Fruit fly (Drosophila melanogaster) whole organism, embryonic: Measurements from ENCODE around the gene CG9393.
A peak's percentile ranks its signal among the peaks of the same experiment; 100 is the strongest.

Source experiments
- Bgb ChIP-seq: fragments of 200-800 bp; sonication (Bioruptor generic); IDR thresholded peaks from 2 replicates; pipeline ENCODE4 v1.3.6; 2022; ENCODE audit warnings: missing biosample characterization, missing genetic modification characterization; ENCODE audit not compliant: partially characterized antibody
- BtbVII ChIP-seq: fragments of 200-800 bp; sonication (Bioruptor generic); optimal IDR thresholded peaks from 3 replicates; lab custom pipeline; 2017; ENCODE audit warnings: missing biosample characterization, mild to moderate bottlenecking, missing genetic modification characterization
- CG10209 ChIP-seq: fragments of 200-800 bp; sonication (Bioruptor generic); optimal IDR thresholded peaks from 3 replicates; lab custom pipeline; 2017; ENCODE audit warnings: missing biosample characterization, mild to moderate bottlenecking, missing genetic modification characterization, missing genetic modification reagents
- CG11695 ChIP-seq: fragments of 200-800 bp; sonication (Bioruptor generic); IDR thresholded peaks from 3 replicates; pipeline ENCODE4 v1.3.6; 2022; ENCODE audit warnings: missing biosample characterization, missing genetic modification characterization
- CG13296 ChIP-seq: fragments of 200-800 bp; sonication (Bioruptor generic); optimal IDR thresholded peaks from 3 replicates; lab custom pipeline; 2018; ENCODE audit warnings: missing biosample characterization, mild to moderate bottlenecking, missing genetic modification characterization
- CG13775 ChIP-seq: fragments of 200-800 bp; sonication (Bioruptor generic); optimal IDR thresholded peaks from 3 replicates; lab custom pipeline; 2017; ENCODE audit warnings: missing biosample characterization, mild to moderate bottlenecking, missing genetic modification characterization
- CG15514 ChIP-seq: fragments of 200-800 bp; sonication (Bioruptor generic); optimal IDR thresholded peaks from 3 replicates; lab custom pipeline; 2017; ENCODE audit warnings: missing biosample characterization, missing genetic modification characterization, mild to moderate bottlenecking, moderate library complexity, missing genetic modification reagents
- CG17802 ChIP-seq: fragments of 200-800 bp; sonication (Bioruptor generic); optimal IDR thresholded peaks from 2 replicates; lab custom pipeline; 2018; ENCODE audit warnings: missing biosample characterization, mild to moderate bottlenecking, missing genetic modification characterization, moderate library complexity
- CG30020 ChIP-seq: fragments of 200-800 bp; optimal IDR thresholded peaks from 2 replicates; lab custom pipeline; 2019; ENCODE audit warnings: missing biosample characterization, mild to moderate bottlenecking, missing genetic modification characterization, moderate library complexity
- CG3281 ChIP-seq: fragments of 200-800 bp; sonication (Bioruptor generic); optimal IDR thresholded peaks from 3 replicates; lab custom pipeline; 2017; ENCODE audit warnings: missing biosample characterization, mild to moderate bottlenecking, missing genetic modification characterization
- CG33213 ChIP-seq: fragments of 200-800 bp; sonication (Bioruptor generic); optimal IDR thresholded peaks from 3 replicates; lab custom pipeline; 2016; ENCODE audit warnings: missing biosample characterization, missing genetic modification characterization
- CG4730 ChIP-seq: fragments of 200-800 bp; sonication (Bioruptor generic); IDR thresholded peaks from 2 replicates; pipeline ENCODE4 v1.3.6; 2022; ENCODE audit warnings: missing biosample characterization, missing genetic modification characterization
- CG5180 ChIP-seq: fragments of 200-800 bp; sonication (Bioruptor generic); optimal IDR thresholded peaks from 3 replicates; lab custom pipeline; 2017; ENCODE audit warnings: missing biosample characterization, missing genetic modification characterization, mild to moderate bottlenecking, moderate library complexity, missing genetic modification reagents
- CG7357 ChIP-seq: fragments of 200-800 bp; sonication (Bioruptor generic); IDR thresholded peaks from 3 replicates; pipeline ENCODE4 v1.3.6; 2022; ENCODE audit warnings: missing biosample characterization, missing genetic modification characterization
- CG7987 ChIP-seq: fragments of 200-800 bp; sonication (Bioruptor generic); optimal IDR thresholded peaks from 2 replicates; lab custom pipeline; 2018; ENCODE audit warnings: missing biosample characterization, mild to moderate bottlenecking, missing genetic modification characterization, moderate library complexity
- CG9437 ChIP-seq: fragments of 200-800 bp; sonication (Bioruptor generic); optimal IDR thresholded peaks from 2 replicates; lab custom pipeline; 2018; ENCODE audit warnings: missing biosample characterization, mild to moderate bottlenecking, missing genetic modification characterization
- Dfd ChIP-seq, 2 experiments: fragments of >200 bp; optimal IDR thresholded peaks; 2 replicates each; lab custom pipeline; 2017; ENCODE audit warnings: missing biosample characterization in 2 of 2, missing genetic modification characterization in 2 of 2
- Dip3 ChIP-seq: fragments of 200-800 bp; sonication (Bioruptor generic); optimal IDR thresholded peaks from 3 replicates; lab custom pipeline; 2016; ENCODE audit warnings: missing biosample characterization, missing genetic modification characterization
- Eip74EF ChIP-seq, 2 experiments: fragments of 200-800 bp in 1 of 2; fragments of >200 bp in 1 of 2; sonication (Bioruptor generic) in 1 of 2; optimal IDR thresholded peaks; 2 replicates each; lab custom pipeline; 2017 to 2019; ENCODE audit warnings: missing biosample characterization in 2 of 2, missing genetic modification characterization in 2 of 2, mild to moderate bottlenecking in 1 of 2, moderate library complexity in 1 of 2
- Ets65A ChIP-seq: fragments of 200-800 bp; sonication (Bioruptor generic); peaks from one replicate; lab custom pipeline; 2016; ENCODE audit warnings: missing biosample characterization, missing genetic modification characterization
- HHEX ChIP-seq: fragments of 200-800 bp; sonication (Bioruptor generic); optimal IDR thresholded peaks from 3 replicates; lab custom pipeline; 2017; ENCODE audit warnings: missing biosample characterization, mild to moderate bottlenecking, missing genetic modification characterization, missing genetic modification reagents
- Hr78 ChIP-seq, 2 experiments: fragments of 200-800 bp in 1 of 2; fragments of >200 bp in 1 of 2; sonication (Bioruptor generic) in 1 of 2; optimal IDR thresholded peaks; 2 replicates each; lab custom pipeline; 2017 to 2019; ENCODE audit warnings: missing biosample characterization in 2 of 2, missing genetic modification characterization in 2 of 2, mild to moderate bottlenecking in 1 of 2, moderate library complexity in 1 of 2
- Lhr ChIP-seq: fragments of 200-800 bp; sonication (Bioruptor generic); optimal IDR thresholded peaks from 3 replicates; lab custom pipeline; 2017; ENCODE audit warnings: mild to moderate bottlenecking, missing biosample characterization, missing genetic modification reagents, missing genetic modification characterization
- Myb ChIP-seq: fragments of 200-800 bp; sonication (Bioruptor generic); optimal IDR thresholded peaks from 2 replicates; lab custom pipeline; 2016; ENCODE audit warnings: missing biosample characterization, missing genetic modification characterization
- Sox102F ChIP-seq: fragments of 200-800 bp; sonication (Bioruptor generic); optimal IDR thresholded peaks from 2 replicates; lab custom pipeline; 2018; ENCODE audit warnings: missing biosample characterization, mild to moderate bottlenecking, missing genetic modification characterization, moderate library complexity
- Spps ChIP-seq: fragments of 200-800 bp; sonication (Bioruptor generic); optimal IDR thresholded peaks from 2 replicates; lab custom pipeline; 2018; ENCODE audit warnings: missing biosample characterization, mild to moderate bottlenecking, missing genetic modification characterization
- Stat92E ChIP-seq, 3 experiments: fragments of >200 bp in 2 of 3; fragments of 200-800 bp in 1 of 3; sonication (Bioruptor generic) in 1 of 3; optimal IDR thresholded peaks; 2 replicates each; lab custom pipeline; 2017 to 2019; ENCODE audit warnings: missing biosample characterization in 3 of 3, missing genetic modification characterization in 3 of 3, mild to moderate bottlenecking in 1 of 3, moderate library complexity in 1 of 3
- ash1 ChIP-seq: fragments of 200-800 bp; sonication (Bioruptor generic); optimal IDR thresholded peaks from 2 replicates; lab custom pipeline; 2018; ENCODE audit warnings: missing biosample characterization, mild to moderate bottlenecking, missing genetic modification characterization
- ci ChIP-seq: fragments of 200-800 bp; sonication (Bioruptor generic); IDR thresholded peaks from 3 replicates; pipeline ENCODE4 v1.3.6; 2022; ENCODE audit warnings: missing biosample characterization, missing genetic modification characterization
- dati ChIP-seq: fragments of 200-800 bp; sonication (Bioruptor generic); IDR thresholded peaks from 2 replicates; pipeline ENCODE4 v1.3.6; 2022; ENCODE audit warnings: missing biosample characterization, missing genetic modification characterization
- dimm ChIP-seq: fragments of 200-800 bp; sonication (Bioruptor generic); IDR thresholded peaks from 2 replicates; pipeline ENCODE4 v1.3.6; 2022; ENCODE audit warnings: missing biosample characterization, missing genetic modification characterization
- dmrt99B ChIP-seq: fragments of 200-800 bp; sonication (Bioruptor generic); optimal IDR thresholded peaks from 2 replicates; lab custom pipeline; 2018; ENCODE audit warnings: missing biosample characterization, mild to moderate bottlenecking, missing genetic modification characterization, moderate library complexity
- hbn ChIP-seq: fragments of 200-800 bp; sonication (Bioruptor generic); IDR thresholded peaks from 2 replicates; pipeline ENCODE4 v1.3.6; 2022; ENCODE audit warnings: missing biosample characterization, missing genetic modification characterization; ENCODE audit not compliant: partially characterized antibody
- her ChIP-seq: fragments of 200-800 bp; sonication (Bioruptor generic); optimal IDR thresholded peaks from 2 replicates; lab custom pipeline; 2016; ENCODE audit warnings: missing biosample characterization, missing genetic modification characterization
- ind ChIP-seq: fragments of 200-800 bp; sonication (Bioruptor generic); optimal IDR thresholded peaks from 3 replicates; lab custom pipeline; 2016; ENCODE audit warnings: missing biosample characterization, missing genetic modification characterization
- insv ChIP-seq, 2 experiments: fragments of 200-800 bp; sonication (Bioruptor generic); optimal IDR thresholded peaks; 3 replicates each; lab custom pipeline; 2016 to 2018; ENCODE audit warnings: missing biosample characterization in 2 of 2, missing genetic modification characterization in 2 of 2
- lab ChIP-seq: fragments of 200-800 bp; sonication (Bioruptor generic); optimal IDR thresholded peaks from 3 replicates; lab custom pipeline; 2017; ENCODE audit warnings: missing biosample characterization, missing genetic modification characterization, mild to moderate bottlenecking, moderate library complexity, missing genetic modification reagents
- maf-S ChIP-seq: fragments of 200-800 bp; sonication (Bioruptor generic); optimal IDR thresholded peaks from 2 replicates; lab custom pipeline; 2016; ENCODE audit warnings: missing biosample characterization, missing genetic modification characterization
- pfk ChIP-seq: fragments of 200-800 bp; sonication (Bioruptor generic); optimal IDR thresholded peaks from 2 replicates; lab custom pipeline; 2018; ENCODE audit warnings: missing biosample characterization, mild to moderate bottlenecking, missing genetic modification characterization, moderate library complexity
- pita ChIP-seq: fragments of 200-800 bp; sonication (Bioruptor generic); optimal IDR thresholded peaks from 2 replicates; lab custom pipeline; 2017; ENCODE audit warnings: missing biosample characterization, mild to moderate bottlenecking, missing genetic modification characterization
- pzg ChIP-seq: fragments of 200-800 bp; sonication (Bioruptor generic); optimal IDR thresholded peaks from 3 replicates; lab custom pipeline; 2018; ENCODE audit warnings: missing biosample characterization, mild to moderate bottlenecking, missing genetic modification characterization, moderate library complexity
- sens ChIP-seq: fragments of 200-800 bp; sonication (Bioruptor generic); peaks from one replicate; lab custom pipeline; 2016; ENCODE audit warnings: missing biosample characterization, missing genetic modification characterization
- sens-2 ChIP-seq: fragments of 200-800 bp; sonication (Bioruptor generic); IDR thresholded peaks from 2 replicates; pipeline ENCODE4 v1.3.6; 2022; ENCODE audit warnings: missing biosample characterization, missing genetic modification characterization
- ssp ChIP-seq: fragments of 200-800 bp; sonication (Bioruptor generic); IDR thresholded peaks from 2 replicates; pipeline ENCODE4 v1.3.6; 2022; ENCODE audit warnings: missing biosample characterization, missing genetic modification characterization
- stwl ChIP-seq: fragments of 200-800 bp; sonication (Bioruptor generic); optimal IDR thresholded peaks from 3 replicates; lab custom pipeline; 2018; ENCODE audit warnings: missing biosample characterization, mild to moderate bottlenecking, missing genetic modification characterization, moderate library complexity
- trem ChIP-seq: fragments of 200-800 bp; optimal IDR thresholded peaks from 3 replicates; lab custom pipeline; 2019; ENCODE audit warnings: missing biosample characterization, mild to moderate bottlenecking, missing genetic modification characterization, moderate library complexity
- vfl ChIP-seq: fragments of 200-800 bp; sonication (Bioruptor generic); optimal IDR thresholded peaks from 2 replicates; lab custom pipeline; 2016; ENCODE audit warnings: missing biosample characterization, missing genetic modification characterization
- vnd ChIP-seq: fragments of 200-800 bp; sonication (Bioruptor generic); IDR thresholded peaks from 3 replicates; pipeline ENCODE4 v1.3.6; 2022; ENCODE audit warnings: missing biosample characterization, missing genetic modification characterization; ENCODE audit not compliant: partially characterized antibody

CG9393 gene

DNA sequence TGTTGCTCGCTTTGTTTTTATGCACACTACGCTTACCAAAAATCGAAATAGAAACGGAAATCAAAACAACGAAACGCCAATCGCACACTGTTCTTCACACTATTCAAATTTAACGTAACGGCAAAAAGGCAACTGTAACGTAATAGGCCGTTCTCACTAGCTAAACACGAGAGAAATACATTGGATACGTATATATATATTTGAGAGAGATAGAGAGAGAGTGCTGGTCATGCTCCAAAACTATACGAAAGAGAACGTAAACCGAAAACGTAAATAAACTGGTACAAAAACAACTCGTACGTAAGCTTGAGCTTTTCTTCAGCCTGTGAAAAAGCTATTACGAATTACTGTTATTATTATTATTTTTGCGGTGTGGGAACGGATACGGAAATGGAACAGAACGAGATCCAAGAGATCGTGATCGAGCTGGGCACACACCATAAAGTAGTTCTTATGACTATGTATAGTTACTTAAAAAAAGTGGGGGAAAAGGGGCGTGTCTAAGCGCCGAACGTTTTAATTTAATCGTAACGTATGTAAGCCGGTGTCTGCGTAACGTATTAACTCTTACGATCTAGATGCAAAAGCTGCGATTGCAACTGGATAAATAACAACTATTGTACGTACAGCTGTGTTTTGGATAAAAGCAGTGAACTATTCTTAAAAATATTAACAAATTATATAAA, 19.8 kb downstream of the CG9393 start:
- TF ChIP-seq CG17802 (tag; lab: Kevin White, UChicago) (peak; percentile 35), trem (tag; lab: Kevin White, UChicago) (peak; percentile 3), Bgb (GFP tag; lab: Robert Waterston, UW) (no peak), Myb (GFP tag; lab: Kevin White, UChicago) (peak; percentile 65), sens (GFP tag; lab: Kevin White, UChicago) (peak; percentile 79), sens-2 (no peak), Ets65A (GFP tag; lab: Kevin White, UChicago) (peak; percentile 36), dmrt99B (tag; lab: Kevin White, UChicago) (no peak), ci (GFP tag; lab: Robert Waterston, UW) (peak; percentile 44; the same call in 1 of the 3 replicates), BtbVII (GFP tag; lab: Kevin White, UChicago) (no peak), pfk (GFP tag; lab: Kevin White, UChicago) (peak; percentile 27), pzg (GFP tag; lab: Kevin White, UChicago) (peak; percentile 13), her (GFP tag; lab: Kevin White, UChicago) (no peak), vnd (GFP tag; lab: Robert Waterston, UW) (no peak), pita (GFP tag; lab: Kevin White, UChicago) (no peak), Spps (tag; lab: Kevin White, UChicago) (no peak), dimm (no peak), maf-S (GFP tag; lab: Kevin White, UChicago) (no peak), ash1 (GFP tag; lab: Kevin White, UChicago) (no peak), hbn (GFP tag; lab: Robert Waterston, UW) (no peak), Hr78 (GFP tag; optimal IDR thresholded peaks at IDR 0.05; lab: Kevin White, UChicago) (no peak), stwl (tag; lab: Kevin White, UChicago) (peak; percentile 54), CG33213 (GFP tag; lab: Kevin White, UChicago) (peak; percentile 40), Dip3 (GFP tag; lab: Kevin White, UChicago) (no peak), CG4730 (GFP tag; lab: Robert Waterston, UW) (no peak), Stat92E (GFP tag; optimal IDR thresholded peaks at IDR 0.05; lab: Kevin White, UChicago) (no peak), vfl (GFP tag; lab: Kevin White, UChicago) (no peak), CG13296 (GFP tag; lab: Kevin White, UChicago) (peak; percentile 13), insv (GFP tag; optimal IDR thresholded peaks at IDR 0.05; lab: Kevin White, UChicago) (no peak), CG7987 (GFP tag; lab: Kevin White, UChicago) (no peak), Lhr (GFP tag; lab: Kevin White, UChicago) (peak; percentile 72), CG3281 (no peak), ssp (peak; percentile 80), CG15514 (GFP tag; lab: Kevin White, UChicago) (peak; percentile 70), HHEX (peak; percentile 11), CG10209 (GFP tag; lab: Kevin White, UChicago) (no peak), lab (GFP tag; lab: Kevin White, UChicago) (no peak), CG7357 (GFP tag; lab: Robert Waterston, UW) (peak; percentile 84), CG13775 (GFP tag; lab: Kevin White, UChicago) (no peak), CG5180 (GFP tag; lab: Kevin White, UChicago) (no peak), CG11695 (GFP tag; lab: Robert Waterston, UW) (0 out of 3 replicates have a peak, but pooled peaks have one; percentile 6), CG9437 (GFP tag; lab: Kevin White, UChicago) (peak; percentile 99), Dfd (GFP tag; optimal IDR thresholded peaks at IDR 0.05; lab: Kevin White, UChicago) (peak in 1 of 2 experiments; percentile 9), Eip74EF (GFP tag; optimal IDR thresholded peaks at IDR 0.05; lab: Kevin White, UChicago) (peak in 1 of 2 experiments; percentile 48), dati (no peak), ind (GFP tag; lab: Kevin White, UChicago) (no peak), Sox102F (no peak), CG30020 (peak; percentile 78)
